Fruit fly (Drosophila melanogaster): ENCODE measurements around the gene Act88F.
A peak's percentile ranks its signal among the peaks of the same experiment; 100 is the strongest.

Gene Act88F

dm6 chr3R:15418824-15419530 lies 20.8 kb upstream of the Act88F start (continued):
- TF ChIP-seq CG6854 (GFP tag; optimal IDR thresholded peaks at IDR 0.05) = peak; percentile 8
- TF ChIP-seq ssp (GFP tag; IDR thresholded peaks at IDR 0.05) = peak; percentile 17; the same call in 1 of the 2 replicates
- no peak for TF ChIP-seq CG8765 (GFP tag; IDR thresholded peaks at IDR 0.05)
- peak; percentile 88 for TF ChIP-seq gsb-n (tag; optimal IDR thresholded peaks at IDR 0.05)
- TF ChIP-seq CoRest (tag; optimal IDR thresholded peaks at IDR 0.05) = peak; percentile 90
- TF ChIP-seq her (GFP tag; optimal IDR thresholded peaks at IDR 0.05) = no peak
- no peak for TF ChIP-seq ems (GFP tag; optimal IDR thresholded peaks at IDR 0.05)
- TF ChIP-seq BEAF-32 (GFP tag; optimal IDR thresholded peaks at IDR 0.05) = no peak
- TF ChIP-seq HLH3B (GFP tag; IDR thresholded peaks at IDR 0.05) = peak; percentile 36; the same call in 1 of the 2 replicates
- peak; percentile 48 for TF ChIP-seq Lhr (GFP tag; optimal IDR thresholded peaks at IDR 0.05)
- peak; percentile 70 for TF ChIP-seq CG3407 (GFP tag; optimal IDR thresholded peaks at IDR 0.05)
- TF ChIP-seq CG31388 (GFP tag; optimal IDR thresholded peaks at IDR 0.05) = no peak
- no peak; the same call in 2 of the 3 replicates for TF ChIP-seq so (GFP tag; IDR thresholded peaks at IDR 0.05)
- no peak for TF ChIP-seq D19B (GFP tag; optimal IDR thresholded peaks at IDR 0.05)
- TF ChIP-seq Dll (GFP tag; IDR thresholded peaks at IDR 0.05; ENCODE audit: partially characterized antibody) = no peak
- TF ChIP-seq rib (GFP tag; IDR thresholded peaks at IDR 0.05) = 0 out of 2 replicates have a peak, but pooled peaks have one; percentile 19
- peak; percentile 55 for TF ChIP-seq tin (GFP tag; optimal IDR thresholded peaks at IDR 0.05)
- no peak for TF ChIP-seq CG13624 (GFP tag; optimal IDR thresholded peaks at IDR 0.05)
- TF ChIP-seq salm (tag; optimal IDR thresholded peaks at IDR 0.05) = peak; percentile 49
- TF ChIP-seq CG1792 (GFP tag; optimal IDR thresholded peaks at IDR 0.05) = no peak
- no peak for TF ChIP-seq CG6791 (GFP tag; IDR thresholded peaks at IDR 0.05; ENCODE audit: partially characterized antibody)
- TF ChIP-seq Lim3 (GFP tag; IDR thresholded peaks at IDR 0.05) = no peak
- no peak for TF ChIP-seq CG6175 (GFP tag; IDR thresholded peaks at IDR 0.05)
- TF ChIP-seq CG15601 (tag; optimal IDR thresholded peaks at IDR 0.05) = peak; percentile 80
- TF ChIP-seq CG14014 (GFP tag; IDR thresholded peaks at IDR 0.05) = no peak; the same call in 1 of the 2 replicates
- TF ChIP-seq CG2129 (GFP tag; IDR thresholded peaks at IDR 0.05; ENCODE audit: partially characterized antibody) = no peak
- TF ChIP-seq CG10274 (GFP tag; optimal IDR thresholded peaks at IDR 0.05) = peak; percentile 26
- TF ChIP-seq CG11504 (tag; optimal IDR thresholded peaks at IDR 0.05) = peak; percentile 84
- peak; percentile 69 for TF ChIP-seq row (GFP tag; IDR thresholded peaks at IDR 0.05)
- peak; percentile 5 for TF ChIP-seq CG7271 (tag; optimal IDR thresholded peaks at IDR 0.05)
- no peak for TF ChIP-seq HLH4C (GFP tag; IDR thresholded peaks at IDR 0.05; ENCODE audit: partially characterized antibody)
- TF ChIP-seq grau (tag; optimal IDR thresholded peaks at IDR 0.05) = peak; percentile 87
- no peak for TF ChIP-seq Optix (GFP tag; IDR thresholded peaks at IDR 0.05)
- TF ChIP-seq sens (GFP tag) = peak; percentile 90
- TF ChIP-seq onecut (GFP tag; IDR thresholded peaks at IDR 0.05) = peak; percentile 43
- peak; percentile 62 for TF ChIP-seq CG3281 (GFP tag; optimal IDR thresholded peaks at IDR 0.05)
- no peak for TF ChIP-seq mirr (GFP tag; optimal IDR thresholded peaks at IDR 0.05)
- TF ChIP-seq CG2202 (tag; optimal IDR thresholded peaks at IDR 0.05) = peak; percentile 52
- no peak for TF ChIP-seq eve (GFP tag; optimal IDR thresholded peaks at IDR 0.05)
- no peak for TF ChIP-seq B-H1 (GFP tag; IDR thresholded peaks at IDR 0.05)
- peak; percentile 70 for TF ChIP-seq CG15269 (tag; optimal IDR thresholded peaks at IDR 0.05)
- no peak for TF ChIP-seq Camta (GFP tag; optimal IDR thresholded peaks at IDR 0.05)
- peak; percentile 17 for TF ChIP-seq Fer3 (tag; optimal IDR thresholded peaks at IDR 0.05)
- peak; percentile 51; the same call in 1 of the 2 replicates for TF ChIP-seq Ptx1 (GFP tag; IDR thresholded peaks at IDR 0.05)
- TF ChIP-seq insv (GFP tag; optimal IDR thresholded peaks at IDR 0.05) = no peak
- no peak for TF ChIP-seq CG4282 (GFP tag; optimal IDR thresholded peaks at IDR 0.05)
- no peak for TF ChIP-seq CG34376 (GFP tag; optimal IDR thresholded peaks at IDR 0.05)
- TF ChIP-seq CG2116 (GFP tag; optimal IDR thresholded peaks at IDR 0.05) = peak; percentile 50
- TF ChIP-seq wek (GFP tag; optimal IDR thresholded peaks at IDR 0.05) = no peak
- TF ChIP-seq seq (GFP tag; IDR thresholded peaks at IDR 0.05) = peak; percentile 75

All from whole organism, embryonic.